Fruit fly (Drosophila melanogaster): ENCODE measurements around the gene CG11672.

DNA sequence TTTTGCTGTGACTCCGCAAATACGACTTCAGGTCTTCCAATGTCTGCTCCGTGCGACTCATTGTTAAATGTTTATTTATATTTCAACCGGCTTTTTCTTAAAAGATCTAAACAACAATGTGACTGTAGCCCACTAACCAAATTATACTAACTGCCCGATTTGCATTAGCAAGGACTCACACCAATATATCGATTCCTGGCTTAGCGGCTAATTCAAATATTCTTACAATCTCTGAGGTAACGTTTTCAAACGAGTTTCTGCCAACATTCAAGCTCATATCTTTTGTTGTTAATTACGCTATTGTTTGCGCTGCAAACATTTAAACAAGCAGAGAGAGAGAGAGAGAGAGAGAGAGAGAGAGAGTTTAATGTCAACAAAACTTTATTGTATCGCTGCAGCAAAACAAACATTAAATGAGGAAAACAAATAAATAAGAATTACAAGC is 18.2 kb upstream of the CG11672 start, which contains the start of gene tex:
- TF ChIP-seq pad (GFP tag; optimal IDR thresholded peaks at IDR 0.05), result no peak
- no peak for TF ChIP-seq bab1 (GFP tag; optimal IDR thresholded peaks at IDR 0.05)

Data from whole organism, adult.